Fruit fly (Drosophila melanogaster) whole organism, embryonic: ENCODE data around the gene CG7182.

ENCODE experiments used
- sr ChIP-seq: fragments of 200-800 bp; sonication (Bioruptor generic); IDR thresholded peaks from 3 replicates; pipeline ENCODE4 v1.3.6; 2022; ENCODE audit warnings: missing biosample characterization, missing genetic modification characterization
- ttk ChIP-seq: fragments of 200-800 bp; sonication (Bioruptor generic); IDR thresholded peaks from 2 replicates; pipeline ENCODE4 v2.1.2; 2022; ENCODE audit warnings: missing biosample characterization, missing genetic modification characterization

dm6 chr3L:8394944-8395343 lies 48.8 kb upstream of the CG7182 start:
- no peak for TF ChIP-seq sr (GFP tag; lab: Robert Waterston, UW)
- no peak for TF ChIP-seq ttk (GFP tag; lab: Robert Waterston, UW)
